Worm (Caenorhabditis elegans): ENCODE measurements around the gene cup-14.
"Not testable (repeated sequence)": the region's sequence is repeated elsewhere in the genome, so short reads cannot be mapped to it uniquely, and the experiment has no call there.

Gene cup-14

DNA sequence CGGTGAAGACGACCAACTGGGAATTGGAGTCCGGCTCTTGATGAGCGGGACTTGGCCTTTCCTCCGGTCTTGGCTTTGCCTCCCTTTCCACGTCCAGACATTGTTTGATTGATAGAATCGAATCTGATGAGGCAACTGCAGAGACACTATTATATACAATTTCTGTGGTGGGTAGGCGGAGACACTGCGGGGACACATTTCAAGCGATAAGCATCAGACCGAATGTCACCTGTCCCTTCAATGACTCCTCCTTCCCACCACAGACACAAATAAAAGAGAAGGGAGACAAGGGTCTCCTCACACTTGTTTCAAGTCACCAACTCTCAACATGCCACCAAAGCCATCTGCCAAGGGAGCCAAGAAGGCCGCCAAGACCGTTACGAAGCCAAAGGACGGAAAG lies 54.0 kb downstream of the cup-14 start, which contains the start of gene his-16:
Gene his-16 (minus strand): TSS at position 101 of the 400 bp plus-strand sequence.
- TF ChIP-seq nhr-47, blmp-1, pax-3 (tag; optimal IDR thresholded peaks at IDR 0.05): not testable (repeated sequence)

DNA sequence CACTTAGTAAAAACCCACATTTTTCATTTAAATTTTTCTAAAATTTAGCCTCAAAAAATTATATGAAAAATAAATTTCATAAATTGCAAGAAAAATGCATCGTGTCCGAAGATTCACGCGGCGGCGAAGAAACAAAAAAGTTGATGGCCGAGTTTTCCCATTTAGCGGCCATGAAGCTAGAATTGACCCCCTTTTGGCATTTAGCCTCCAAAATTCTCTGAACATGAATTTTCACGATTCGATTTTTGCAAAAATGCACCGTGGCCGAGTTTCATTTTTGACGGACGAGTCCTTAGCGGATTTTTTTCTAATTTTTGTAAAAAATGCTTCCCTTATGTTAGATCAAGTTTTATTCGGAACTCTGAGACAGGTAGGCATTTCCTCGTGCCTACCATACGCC lies 56.5 kb downstream of the cup-14 start:
- no peak for TF ChIP-seq nhr-77 (tag; optimal IDR thresholded peaks at IDR 0.05)
- no peak for TF ChIP-seq tbx-2 (tag; optimal IDR thresholded peaks at IDR 0.05)
- TF ChIP-seq xbp-1 (tag; optimal IDR thresholded peaks at IDR 0.05): no peak
- TF ChIP-seq egl-13 (tag; optimal IDR thresholded peaks at IDR 0.05): no peak
- TF ChIP-seq ceh-82 (tag; optimal IDR thresholded peaks at IDR 0.05): no peak
- no peak for TF ChIP-seq pax-3 (tag; optimal IDR thresholded peaks at IDR 0.05)
- no peak for TF ChIP-seq blmp-1 (tag; optimal IDR thresholded peaks at IDR 0.05)
- TF ChIP-seq nhr-85 (tag): no peak
- no peak for TF ChIP-seq dsc-1 (tag; optimal IDR thresholded peaks at IDR 0.05)
- no peak for TF ChIP-seq F16B12.6 (tag; optimal IDR thresholded peaks at IDR 0.05)
- TF ChIP-seq ztf-4 (tag; optimal IDR thresholded peaks at IDR 0.05): no peak

- no peak for TF ChIP-seq nhr-71 (tag; optimal IDR thresholded peaks at IDR 0.05)
- TF ChIP-seq sox-4 (tag; optimal IDR thresholded peaks at IDR 0.05): no peak
- TF ChIP-seq efl-1 (optimal IDR thresholded peaks at IDR 0.05): no peak
- peak in 1 of 2 experiments; percentile 78 for TF ChIP-seq efl-1 (GFP tag; optimal IDR thresholded peaks at IDR 0.05 in 1 of 2)
- peak; percentile 17 for TF ChIP-seq elt-2 (tag; optimal IDR thresholded peaks at IDR 0.05)
These were observed 58.1 kb downstream of the cup-14 start for ce11 chrII:13813950-13814349.

ce11 chrII:13813413-13813812 lies 58.6 kb downstream of the cup-14 start:
- no peak for TF ChIP-seq nhr-76 (tag; optimal IDR thresholded peaks at IDR 0.05)
- no peak for TF ChIP-seq nhr-19 (GFP tag; conservative IDR thresholded peaks at IDR 0.05)
- TF ChIP-seq lin-39 (tag; optimal IDR thresholded peaks at IDR 0.05): no peak
- no peak for TF ChIP-seq nhr-77 (tag; optimal IDR thresholded peaks at IDR 0.05)
- TF ChIP-seq nhr-71 (tag; optimal IDR thresholded peaks at IDR 0.05): peak; percentile 49
- TF ChIP-seq nhr-11 (tag; optimal IDR thresholded peaks at IDR 0.05): no peak
- TF ChIP-seq snu-23 (GFP tag; optimal IDR thresholded peaks at IDR 0.05): no peak
- peak; percentile 76 for TF ChIP-seq lin-14 (GFP tag; optimal IDR thresholded peaks at IDR 0.05)
- no peak for TF ChIP-seq unc-86 (tag; optimal IDR thresholded peaks at IDR 0.05)
- TF ChIP-seq fkh-8 (tag; optimal IDR thresholded peaks at IDR 0.05): no peak
- TF ChIP-seq tbx-2 (tag; optimal IDR thresholded peaks at IDR 0.05): peak; percentile 31
- peak; percentile 58 for TF ChIP-seq ces-1 (GFP tag; optimal IDR thresholded peaks at IDR 0.05)
- TF ChIP-seq zip-4 (GFP tag; optimal IDR thresholded peaks at IDR 0.05): no peak
- peak; percentile 4 for TF ChIP-seq nhr-85 (tag)
- TF ChIP-seq lir-3 (tag; optimal IDR thresholded peaks at IDR 0.05; ENCODE audit: poor library complexity): no peak
- no peak for TF ChIP-seq sptf-1 (tag; optimal IDR thresholded peaks at IDR 0.05)
- TF ChIP-seq fkh-4 (tag; optimal IDR thresholded peaks at IDR 0.05; ENCODE audit: borderline replicate concordance): no peak
- peak; percentile 16 for TF ChIP-seq swsn-7 (tag; optimal IDR thresholded peaks at IDR 0.05)
- TF ChIP-seq nhr-47 (tag; optimal IDR thresholded peaks at IDR 0.05): peak; percentile 48
- TF ChIP-seq rnt-1 (tag; optimal IDR thresholded peaks at IDR 0.05): no peak
- TF ChIP-seq snpc-4 (tag; optimal IDR thresholded peaks at IDR 0.05): peak; percentile 69
- no peak for TF ChIP-seq lin-13 (GFP tag; optimal IDR thresholded peaks at IDR 0.05)
- no peak for TF ChIP-seq elt-2 (tag; optimal IDR thresholded peaks at IDR 0.05)
- TF ChIP-seq isw-1 (GFP tag; IDR thresholded peaks at IDR 0.05): no peak
- peak; percentile 38 for TF ChIP-seq fkh-10 (GFP tag; optimal IDR thresholded peaks at IDR 0.05)
- TF ChIP-seq blmp-1 (tag; optimal IDR thresholded peaks at IDR 0.05): no peak
- no peak for TF ChIP-seq nhr-28 (tag; optimal IDR thresholded peaks at IDR 0.05)
